Worm (Caenorhabditis elegans): Measurements from ENCODE around the gene dmsr-16.

DNA sequence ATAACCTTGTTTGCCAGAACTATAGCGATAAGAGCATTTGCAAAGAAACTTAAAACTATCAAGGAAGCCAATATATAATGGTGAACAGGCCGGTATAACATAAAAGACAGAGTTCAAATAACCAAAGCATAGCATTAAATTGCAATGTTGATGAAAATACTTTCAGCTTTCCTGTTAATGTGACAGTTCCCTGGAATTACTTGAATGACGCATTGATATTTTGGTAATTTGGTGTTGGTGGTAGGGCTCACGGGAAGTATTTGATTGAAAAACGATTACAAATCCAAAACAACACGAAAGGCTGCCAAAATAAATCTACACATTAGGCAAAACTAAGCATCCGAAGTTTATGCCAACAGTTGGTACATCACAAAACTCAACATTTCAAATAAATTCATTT lies at the start of gene dmsr-16:
- TF ChIP-seq dao-5 (tag; optimal IDR thresholded peaks at IDR 0.05) (no peak), him-1 (tag; optimal IDR thresholded peaks at IDR 0.05) (no peak)

Data from whole organism, L4/young adult.